Worm (Caenorhabditis elegans): ENCODE data around the gene lpr-2.

The lpr-2 gene

DNA sequence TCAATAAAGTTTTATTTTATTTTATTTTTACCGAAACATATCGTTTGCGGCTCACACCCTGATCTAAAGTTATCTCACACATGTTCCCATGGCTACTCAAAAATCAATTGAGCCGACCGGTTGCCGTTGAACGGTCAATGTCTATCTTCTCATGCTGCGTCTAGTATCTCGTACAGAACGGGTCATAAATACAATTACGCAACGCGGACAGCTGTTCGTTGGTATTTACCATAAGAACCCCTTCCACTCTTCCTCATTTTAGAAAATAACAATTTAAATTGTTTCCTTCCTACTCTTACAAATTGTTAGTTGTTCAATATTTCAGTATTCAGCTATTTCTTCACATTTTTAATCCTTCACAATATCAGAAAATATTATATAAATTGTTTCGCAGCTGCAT lies 35.2 kb upstream of the lpr-2 start:
- TF ChIP-seq nfya-1 (tag; optimal IDR thresholded peaks at IDR 0.05; ENCODE audit: insufficient read depth) (no peak), ceh-82 (tag; optimal IDR thresholded peaks at IDR 0.05) (no peak), unc-62 (GFP tag; optimal IDR thresholded peaks at IDR 0.05) (no peak), sea-2 (GFP tag; optimal IDR thresholded peaks at IDR 0.05) (no peak), mml-1 (tag; optimal IDR thresholded peaks at IDR 0.05) (no peak), nhr-237 (tag; optimal IDR thresholded peaks at IDR 0.05) (no peak), zag-1 (tag; optimal IDR thresholded peaks at IDR 0.05) (no peak), mdl-1 (tag; optimal IDR thresholded peaks at IDR 0.05) (no peak), egl-5 (tag; optimal IDR thresholded peaks at IDR 0.05) (no peak), hmg-11 (tag; optimal IDR thresholded peaks at IDR 0.05) (no peak), aly-2 (tag; optimal IDR thresholded peaks at IDR 0.05) (no peak), nhr-67 (tag; optimal IDR thresholded peaks at IDR 0.05) (no peak), tbx-2 (tag; optimal IDR thresholded peaks at IDR 0.05) (no peak), ceh-9 (tag; optimal IDR thresholded peaks at IDR 0.05) (no peak)

DNA sequence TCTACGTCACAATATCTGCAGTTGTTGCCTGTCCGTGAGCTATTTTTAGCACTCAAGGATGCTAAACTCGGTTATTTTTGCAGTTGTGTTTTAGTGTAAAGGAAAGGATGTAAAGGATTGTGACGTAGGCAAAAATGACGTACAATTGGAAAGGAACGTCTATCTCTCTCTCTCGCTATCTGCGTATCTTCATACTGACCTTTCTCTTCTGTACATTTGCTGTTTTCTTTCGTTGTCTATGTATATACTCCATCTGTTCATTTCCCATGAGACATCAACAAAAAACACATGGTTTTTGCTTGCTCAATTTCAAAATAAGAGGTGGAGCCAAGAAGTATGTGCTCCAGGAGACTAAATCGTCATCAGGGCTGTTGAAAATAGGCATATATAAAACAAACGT lies 34.7 kb upstream of the lpr-2 start:
- TF ChIP-seq nhr-12 (tag; optimal IDR thresholded peaks at IDR 0.05) (no peak), ceh-16 (tag; optimal IDR thresholded peaks at IDR 0.05) (no peak), fkh-2 (tag; optimal IDR thresholded peaks at IDR 0.05) (peak; percentile 7), aly-2 (tag; optimal IDR thresholded peaks at IDR 0.05) (no peak), nfya-1 (tag; optimal IDR thresholded peaks at IDR 0.05; ENCODE audit: insufficient read depth) (peak; percentile 32), nhr-237 (tag; optimal IDR thresholded peaks at IDR 0.05) (no peak), snpc-4 (tag; optimal IDR thresholded peaks at IDR 0.05) (peak; percentile 22), sea-2 (GFP tag; optimal IDR thresholded peaks at IDR 0.05) (no peak), unc-62 (GFP tag; optimal IDR thresholded peaks at IDR 0.05) (no peak), lsy-12 (tag; optimal IDR thresholded peaks at IDR 0.05) (no peak), egl-5 (tag; optimal IDR thresholded peaks at IDR 0.05) (no peak), ceh-9 (tag; optimal IDR thresholded peaks at IDR 0.05) (no peak), ama-1 (optimal IDR thresholded peaks at IDR 0.05) (no peak), pha-4 (tag; optimal IDR thresholded peaks at IDR 0.05) (no peak), nhr-23 (tag; optimal IDR thresholded peaks at IDR 0.05) (no peak), elt-3 (tag; optimal IDR thresholded peaks at IDR 0.05) (no peak), mdl-1 (tag; optimal IDR thresholded peaks at IDR 0.05) (no peak), nhr-67 (tag; optimal IDR thresholded peaks at IDR 0.05) (no peak), tbx-2 (tag; optimal IDR thresholded peaks at IDR 0.05) (no peak), ZK546.5 (tag; optimal IDR thresholded peaks at IDR 0.05) (no peak), nhr-77 (tag; optimal IDR thresholded peaks at IDR 0.05) (no peak), elt-1 (tag; optimal IDR thresholded peaks at IDR 0.05) (no peak), lin-15B (tag; optimal IDR thresholded peaks at IDR 0.05) (no peak)

DNA sequence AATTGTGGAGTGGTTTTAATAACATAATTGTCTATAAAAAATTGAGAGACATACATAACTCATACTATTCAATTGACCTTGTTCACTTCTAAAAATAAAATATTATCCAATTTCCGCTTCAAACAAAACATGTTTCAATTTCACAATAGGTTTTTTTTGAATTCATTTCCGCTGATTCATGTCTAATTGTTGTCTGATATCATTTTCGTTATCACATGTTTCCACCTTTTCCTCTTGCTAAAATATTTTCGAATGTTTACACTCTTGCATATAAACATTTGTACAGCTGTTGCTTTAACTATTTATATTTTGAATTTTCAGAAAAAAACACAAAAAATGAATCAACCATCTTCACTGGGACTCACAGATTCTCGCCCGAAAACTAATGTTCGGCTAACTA lies 33.7 kb upstream of the lpr-2 start, which contains the start of gene gem-4:
Gene gem-4 (plus strand): TSS at position 301 of the 400 bp plus-strand sequence.
- TF ChIP-seq elt-2 (tag; optimal IDR thresholded peaks at IDR 0.05) (peak; percentile 9), pha-4 (tag; optimal IDR thresholded peaks at IDR 0.05) (peak; percentile 28), nhr-12 (tag; optimal IDR thresholded peaks at IDR 0.05) (no peak)

DNA sequence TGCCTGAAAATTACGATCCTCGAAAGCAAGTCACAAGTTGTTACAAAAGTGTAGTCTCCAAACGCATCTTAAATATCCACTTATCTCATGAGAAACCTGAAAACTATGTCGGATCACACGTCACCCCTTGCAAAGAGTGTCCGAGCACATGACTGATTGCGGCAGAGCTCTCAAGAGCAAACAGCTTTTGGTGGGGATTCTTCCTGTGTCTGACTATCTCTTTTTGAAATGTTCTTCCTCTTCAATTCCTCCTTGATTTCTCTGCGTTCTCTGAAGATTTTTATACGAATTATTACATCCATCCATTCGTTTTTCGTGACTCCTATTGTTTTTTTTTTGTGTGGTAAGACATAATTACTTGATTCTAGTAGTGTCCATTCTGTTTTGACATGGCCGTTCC lies 30.2 kb upstream of the lpr-2 start, which contains the start of gene T12A7.6:
Gene T12A7.6 (plus strand): TSS at position 369 of the 400 bp plus-strand sequence.
- TF ChIP-seq nhr-77 (tag; optimal IDR thresholded peaks at IDR 0.05): no peak

- TF ChIP-seq daf-12 (tag; optimal IDR thresholded peaks at IDR 0.05) (no peak), elt-3 (tag; optimal IDR thresholded peaks at IDR 0.05) (no peak), unc-62 (GFP tag; optimal IDR thresholded peaks at IDR 0.05) (no peak), nhr-23 (tag; optimal IDR thresholded peaks at IDR 0.05) (no peak), egl-5 (tag; optimal IDR thresholded peaks at IDR 0.05) (no peak), elt-2 (tag; optimal IDR thresholded peaks at IDR 0.05) (no peak), pqm-1 (tag; optimal IDR thresholded peaks at IDR 0.05) (no peak), egl-27 (tag; optimal IDR thresholded peaks at IDR 0.05) (no peak), nhr-12 (tag; optimal IDR thresholded peaks at IDR 0.05) (no peak), elt-1 (tag; optimal IDR thresholded peaks at IDR 0.05) (no peak), aly-2 (tag; optimal IDR thresholded peaks at IDR 0.05) (no peak), fkh-2 (tag; optimal IDR thresholded peaks at IDR 0.05) (no peak)
Measured at ce11 chrIV:11754328-11754727, 24.7 kb upstream of the lpr-2 start, which contains the start of gene scl-18. TSS of gene scl-18 (minus strand) at chrIV:11754428.

DNA sequence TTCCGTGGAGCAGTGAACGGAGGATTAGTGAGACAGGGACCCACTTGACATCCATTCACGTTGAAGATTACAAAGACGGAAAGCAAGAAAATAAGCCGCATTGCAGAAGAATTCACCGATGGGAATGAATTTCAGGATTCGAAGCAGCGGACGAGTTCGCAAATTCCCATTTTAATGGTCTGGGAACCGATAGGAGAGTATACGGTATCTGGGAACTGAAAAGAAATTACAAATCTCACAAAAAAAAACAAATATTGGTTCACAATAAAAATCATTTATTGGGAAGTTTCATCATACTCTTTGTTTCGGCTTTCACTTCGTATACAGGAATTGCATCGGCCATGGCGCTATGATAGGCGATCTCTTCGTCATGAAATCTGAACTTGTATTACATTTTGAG lies 24.0 kb upstream of the lpr-2 start, which contains the start of gene T12A7.10:
Gene T12A7.10 (minus strand): TSS at position 101 of the 400 bp plus-strand sequence.
- TF ChIP-seq nhr-23 (tag; optimal IDR thresholded peaks at IDR 0.05) (no peak), ceh-28 (tag; optimal IDR thresholded peaks at IDR 0.05) (no peak), egl-27 (tag; optimal IDR thresholded peaks at IDR 0.05) (no peak), ztf-11 (tag; optimal IDR thresholded peaks at IDR 0.05) (no peak), pha-4 (tag; optimal IDR thresholded peaks at IDR 0.05) (no peak), jun-1 (tag; optimal IDR thresholded peaks at IDR 0.05) (no peak), R02D3.7 (tag; optimal IDR thresholded peaks at IDR 0.05) (no peak), nfya-1 (tag; optimal IDR thresholded peaks at IDR 0.05; ENCODE audit: insufficient read depth) (no peak), pqm-1 (tag; optimal IDR thresholded peaks at IDR 0.05) (no peak), ceh-82 (tag; optimal IDR thresholded peaks at IDR 0.05) (no peak), mml-1 (tag; optimal IDR thresholded peaks at IDR 0.05) (no peak)
